Worm (Caenorhabditis elegans) whole organism, late embryonic: ENCODE results near the gene jmjd-5.
A peak's percentile ranks its signal among the peaks of the same experiment; 100 is the strongest.

Experiments used
- C08G9.2 ChIP-seq: sonication (generic microtip); optimal IDR thresholded peaks from 2 replicates; lab custom pipeline; 2016; ENCODE audit warnings: mild to moderate bottlenecking, missing genetic modification characterization, moderate library complexity, missing compliant biosample characterization
- C38D4.7 ChIP-seq: fragments of 200-800 bp; sonication (Bioruptor generic); optimal IDR thresholded peaks from 2 replicates; lab custom pipeline; 2018; ENCODE audit warnings: mild to moderate bottlenecking, missing genetic modification characterization, moderate library complexity, missing compliant biosample characterization
- K02D7.2 ChIP-seq: sonication (generic microtip); optimal IDR thresholded peaks from 2 replicates; lab custom pipeline; 2017; ENCODE audit warnings: mild to moderate bottlenecking, missing genetic modification characterization, missing compliant biosample characterization
- K09A11.1 ChIP-seq: sonication (generic microtip); optimal IDR thresholded peaks from 2 replicates; lab custom pipeline; 2017; ENCODE audit warnings: antibody characterized with exemption, mild to moderate bottlenecking, missing genetic modification characterization, missing compliant biosample characterization; ENCODE audit not compliant: insufficient read depth
- ama-1 ChIP-seq: fragments of 150-350 bp; optimal IDR thresholded peaks from 2 replicates; lab custom pipeline; 2014
- ceh-14 ChIP-seq: sonication (generic microtip); optimal IDR thresholded peaks from 2 replicates; lab custom pipeline; 2016; ENCODE audit warnings: missing genotype, missing genetic modification characterization, missing compliant biosample characterization
- ceh-18 ChIP-seq: sonication (generic microtip); optimal IDR thresholded peaks from 2 replicates; lab custom pipeline; 2016; ENCODE audit warnings: missing genetic modification characterization, missing compliant biosample characterization
- ceh-19 ChIP-seq: fragments of 200-800 bp; sonication (Bioruptor generic); optimal IDR thresholded peaks from 2 replicates; lab custom pipeline; 2018; ENCODE audit warnings: mild to moderate bottlenecking, missing genetic modification characterization, missing compliant biosample characterization
- ceh-22 ChIP-seq: sonication (generic microtip); optimal IDR thresholded peaks from 2 replicates; lab custom pipeline; 2017; ENCODE audit warnings: missing biosample characterization, missing genetic modification characterization
- ceh-31 ChIP-seq: sonication (generic microtip); optimal IDR thresholded peaks from 2 replicates; lab custom pipeline; 2016; ENCODE audit warnings: missing genetic modification characterization, missing compliant biosample characterization
- ceh-34 ChIP-seq: sonication (generic microtip); optimal IDR thresholded peaks from 2 replicates; lab custom pipeline; 2016; ENCODE audit warnings: mild to moderate bottlenecking, missing genetic modification characterization, missing compliant biosample characterization
- ceh-45 ChIP-seq: fragments of 200-800 bp; sonication (Bioruptor generic); IDR thresholded peaks from 2 replicates; pipeline ENCODE4 v1.3.6; 2022; ENCODE audit warnings: missing genetic modification reagents, missing genetic modification characterization, missing compliant biosample characterization
- ceh-9 ChIP-seq: sonication (generic microtip); optimal IDR thresholded peaks from 2 replicates; lab custom pipeline; 2016; ENCODE audit warnings: mild to moderate bottlenecking, missing genetic modification characterization, inconsistent platforms, missing compliant biosample characterization
- dmd-4 ChIP-seq: sonication (generic microtip); optimal IDR thresholded peaks from 2 replicates; lab custom pipeline; 2016; ENCODE audit warnings: borderline replicate concordance, missing genetic modification characterization, missing compliant biosample characterization
- elt-2 ChIP-seq: sonication (generic microtip); optimal IDR thresholded peaks from 2 replicates; lab custom pipeline; 2016; ENCODE audit warnings: missing genetic modification reagents, missing genetic modification characterization, missing compliant biosample characterization
- fkh-10 ChIP-seq: fragments of 150-350 bp; optimal IDR thresholded peaks from 2 replicates; lab custom pipeline; 2014; ENCODE audit warnings: missing biosample characterization, missing genetic modification reagents, missing genetic modification characterization
- fkh-6 ChIP-seq: sonication (generic microtip); optimal IDR thresholded peaks from 2 replicates; lab custom pipeline; 2016; ENCODE audit warnings: missing genetic modification characterization, missing compliant biosample characterization
- gmeb-2 ChIP-seq: sonication (generic microtip); optimal IDR thresholded peaks from 2 replicates; lab custom pipeline; 2016; ENCODE audit warnings: missing genetic modification characterization, inconsistent platforms, missing compliant biosample characterization
- hlh-15 ChIP-seq: sonication (generic microtip); optimal IDR thresholded peaks from 2 replicates; lab custom pipeline; 2016; ENCODE audit warnings: missing genetic modification characterization, missing compliant biosample characterization
- hlh-30 ChIP-seq: sonication (generic microtip); optimal IDR thresholded peaks from 2 replicates; lab custom pipeline; 2017; ENCODE audit warnings: antibody characterized with exemption, missing genetic modification characterization, missing compliant biosample characterization; ENCODE audit not compliant: insufficient read depth
- hlh-8 ChIP-seq: sonication (generic microtip); optimal IDR thresholded peaks from 2 replicates; lab custom pipeline; 2016; ENCODE audit warnings: missing genotype, missing genetic modification characterization, missing compliant biosample characterization
- lim-6 ChIP-seq: sonication (generic microtip); optimal IDR thresholded peaks from 2 replicates; lab custom pipeline; 2016; ENCODE audit warnings: missing genetic modification characterization, missing compliant biosample characterization
- lin-11 ChIP-seq: fragments of 200-800 bp; sonication (Bioruptor generic); optimal IDR thresholded peaks from 2 replicates; lab custom pipeline; 2018; ENCODE audit warnings: mild to moderate bottlenecking, missing genetic modification characterization, missing compliant biosample characterization
- mec-3 ChIP-seq: sonication (generic microtip); optimal IDR thresholded peaks from 2 replicates; lab custom pipeline; 2016; ENCODE audit warnings: borderline replicate concordance, missing genetic modification characterization, missing compliant biosample characterization
- nfya-1 ChIP-seq: sonication (generic microtip); optimal IDR thresholded peaks from 2 replicates; lab custom pipeline; 2017; ENCODE audit warnings: missing genetic modification characterization, mild to moderate bottlenecking, missing compliant biosample characterization, antibody characterized with exemption, moderate library complexity
- nhr-11 ChIP-seq: fragments of 150-350 bp; optimal IDR thresholded peaks from 2 replicates; lab custom pipeline; 2014; ENCODE audit warnings: missing biosample characterization, missing genetic modification characterization
- nhr-232 ChIP-seq: sonication (generic microtip); optimal IDR thresholded peaks from 2 replicates; lab custom pipeline; 2016; ENCODE audit warnings: missing genetic modification characterization, missing compliant biosample characterization
- pat-9 ChIP-seq: fragments of 200-800 bp; sonication (Bioruptor generic); optimal IDR thresholded peaks from 2 replicates; lab custom pipeline; 2018; ENCODE audit warnings: mild to moderate bottlenecking, missing genetic modification characterization, moderate library complexity, missing compliant biosample characterization
- pax-1 ChIP-seq: fragments of 150-350 bp; optimal IDR thresholded peaks from 2 replicates; lab custom pipeline; 2014; ENCODE audit warnings: missing biosample characterization, missing genetic modification characterization
- pqm-1 ChIP-seq: sonication (generic microtip); optimal IDR thresholded peaks from 2 replicates; lab custom pipeline; 2016; ENCODE audit warnings: missing genetic modification characterization, missing compliant biosample characterization
- pros-1 ChIP-seq: fragments of 150-350 bp; optimal IDR thresholded peaks from 2 replicates; lab custom pipeline; 2014; ENCODE audit warnings: missing biosample characterization, missing genetic modification reagents, missing genetic modification characterization
- rnt-1 ChIP-seq: sonication (generic microtip); optimal IDR thresholded peaks from 2 replicates; lab custom pipeline; 2016; ENCODE audit warnings: missing genetic modification characterization, missing compliant biosample characterization
- sdc-2 ChIP-seq: sonication (generic microtip); optimal IDR thresholded peaks from 2 replicates; lab custom pipeline; 2016; ENCODE audit warnings: missing genotype, missing genetic modification characterization, missing compliant biosample characterization
- sox-2 ChIP-seq: fragments of 200-800 bp; sonication (Bioruptor generic); IDR thresholded peaks from 2 replicates; pipeline ENCODE4 v1.3.6; 2022; ENCODE audit warnings: missing genetic modification reagents, missing genetic modification characterization, missing compliant biosample characterization
- tbx-2 ChIP-seq: sonication (generic microtip); optimal IDR thresholded peaks from 2 replicates; lab custom pipeline; 2016; ENCODE audit warnings: missing genetic modification characterization, missing compliant biosample characterization
- ttx-3 ChIP-seq: sonication (generic microtip); optimal IDR thresholded peaks from 2 replicates; lab custom pipeline; 2016; ENCODE audit warnings: missing genetic modification reagents, missing genetic modification characterization, missing compliant biosample characterization
- unc-55 ChIP-seq: sonication (generic microtip); optimal IDR thresholded peaks from 2 replicates; lab custom pipeline; 2017; ENCODE audit warnings: missing biosample characterization, missing genetic modification reagents, missing genetic modification characterization
- zip-5 ChIP-seq: sonication (generic microtip); optimal IDR thresholded peaks from 2 replicates; lab custom pipeline; 2016; ENCODE audit warnings: missing genetic modification characterization, missing compliant biosample characterization

Gene jmjd-5

DNA sequence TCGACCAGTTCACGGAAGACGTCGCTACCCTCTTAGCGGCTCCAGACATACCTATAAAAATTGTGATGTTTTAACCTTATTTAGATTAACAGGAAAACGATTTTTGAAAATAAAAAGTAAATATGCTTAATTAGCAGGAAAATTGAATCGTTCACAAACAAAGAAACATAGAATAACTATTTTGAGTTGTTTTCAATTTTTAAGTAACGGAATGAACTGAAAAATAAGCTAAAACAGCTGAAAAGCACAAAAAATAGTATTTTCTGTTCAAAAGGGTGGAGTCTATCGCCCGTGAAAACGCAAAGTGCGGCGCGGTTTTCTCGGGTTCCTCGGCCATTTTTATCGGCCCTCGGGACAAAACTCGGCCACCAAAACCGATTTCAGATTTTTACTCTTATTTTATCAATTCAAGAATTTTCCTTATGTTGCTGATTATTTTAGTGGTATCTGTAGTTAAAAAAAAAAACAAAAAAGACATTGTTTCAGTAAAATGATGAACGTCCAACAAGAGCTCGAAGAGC lies 3.4 kb upstream of the jmjd-5 start, which contains the start of the genes atp-5 and lmtr-3 (continued):
- TF ChIP-seq ceh-14 (tag; lab: Kevin White, UChicago) (no peak), gmeb-2 (tag; lab: Kevin White, UChicago) (no peak), K02D7.2 (tag; lab: Kevin White, UChicago) (no peak), C08G9.2 (tag; lab: Kevin White, UChicago) (peak; percentile 92), ceh-31 (tag; lab: Kevin White, UChicago) (peak; percentile 97), C38D4.7 (GFP tag; lab: Kevin White, UChicago) (no peak), nhr-11 (no peak), lin-11 (no peak), nfya-1 (peak; percentile 39), unc-55 (no peak), elt-2 (peak; percentile 60), ceh-45 (GFP tag; lab: Robert Waterston, UW) (no peak), mec-3 (tag; lab: Kevin White, UChicago) (peak; percentile 77), fkh-6 (peak; percentile 68), sox-2 (GFP tag; lab: Robert Waterston, UW) (no peak), hlh-8 (tag; lab: Kevin White, UChicago) (peak; percentile 80), ama-1 (lab: Kevin White, UChicago) (no peak), ceh-9 (tag; lab: Kevin White, UChicago) (no peak), zip-5 (tag; lab: Kevin White, UChicago) (peak; percentile 74), K09A11.1 (tag; lab: Kevin White, UChicago) (no peak), dmd-4 (no peak), hlh-30 (peak; percentile 16), ceh-19 (no peak), pat-9 (tag; lab: Kevin White, UChicago) (no peak), tbx-2 (tag; lab: Kevin White, UChicago) (peak; percentile 87), rnt-1 (tag; lab: Kevin White, UChicago) (peak; percentile 74)
- TF ChIP-seq, all 69 proteins: peak for 23

DNA sequence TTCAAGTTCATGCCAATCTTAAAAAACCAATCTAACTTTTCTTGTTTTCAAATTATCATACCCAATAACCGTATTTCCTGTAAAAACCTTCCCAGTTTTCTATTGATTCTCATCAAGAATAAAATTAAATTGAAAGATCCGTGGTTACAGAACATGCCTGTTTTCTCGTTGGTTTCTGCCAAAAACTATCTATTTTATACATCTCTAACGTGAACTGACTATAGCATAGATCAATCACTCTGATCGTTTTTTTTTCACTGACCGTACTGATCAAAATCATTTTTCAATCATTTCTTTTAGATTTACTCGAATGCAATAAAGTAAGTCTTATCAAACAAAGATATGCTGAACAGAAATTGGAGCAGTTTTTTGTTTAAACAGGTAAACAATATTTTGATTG lies 2.4 kb upstream of the jmjd-5 start, which contains the start of gene C06H2.2:
C06H2.2 (plus strand) TSS at position 301 of the 400 bp plus-strand sequence.
- no peak for TF ChIP-seq ceh-18 (tag; lab: Kevin White, UChicago)
- no peak for TF ChIP-seq nhr-232 (tag; lab: Kevin White, UChicago)
- TF ChIP-seq sox-2 (GFP tag; lab: Robert Waterston, UW), result no peak
- TF ChIP-seq sdc-2, result no peak
- TF ChIP-seq ttx-3 (tag; lab: Kevin White, UChicago), result no peak
- TF ChIP-seq pax-1 (tag; lab: Kevin White, UChicago), result no peak
- TF ChIP-seq lim-6 (tag; lab: Kevin White, UChicago), result no peak
- no peak for TF ChIP-seq K09A11.1 (tag; lab: Kevin White, UChicago)
- no peak for TF ChIP-seq elt-2

DNA sequence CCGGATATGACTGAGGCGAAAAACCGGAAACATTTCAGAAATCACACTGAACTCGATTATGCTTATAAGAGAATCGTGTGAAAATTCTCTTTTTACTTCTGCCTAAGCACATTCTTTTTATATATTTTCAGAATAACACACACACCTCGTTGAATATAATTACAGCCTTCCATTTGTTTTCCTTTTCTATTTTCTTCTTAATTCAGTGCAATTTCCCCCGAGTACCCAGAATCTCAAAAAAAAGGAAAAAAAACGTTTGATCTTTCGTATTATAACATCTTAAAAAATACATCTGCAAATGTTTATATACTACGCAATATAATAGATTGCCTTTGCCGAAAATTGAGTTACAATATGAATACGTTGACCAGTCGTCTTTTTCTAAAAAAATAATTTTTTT lies 4.5 kb downstream of the jmjd-5 start:
- TF ChIP-seq dmd-4 (no peak), ceh-45 (GFP tag; lab: Robert Waterston, UW) (no peak), pros-1 (tag; lab: Kevin White, UChicago) (no peak), pqm-1 (tag; lab: Kevin White, UChicago) (no peak), hlh-30 (no peak), ceh-34 (no peak), ceh-22 (tag; lab: Kevin White, UChicago) (no peak), fkh-10 (GFP tag; lab: Kevin White, UChicago) (no peak), hlh-15 (tag; lab: Kevin White, UChicago) (no peak)
